Worm (Caenorhabditis elegans) whole organism, young adult: ENCODE results near the gene F44D12.6.

Experiments
- B0035.1 ChIP-seq: sonication (generic microtip); optimal IDR thresholded peaks from 2 replicates; lab custom pipeline; 2016; ENCODE audit warnings: missing genetic modification characterization, mild to moderate bottlenecking, missing compliant biosample characterization, missing genotype, missing genetic modification reagents
- B0336.3 ChIP-seq: fragments of 200-800 bp; sonication (Bioruptor generic); IDR thresholded peaks from 2 replicates; pipeline ENCODE4 v1.3.6; 2022; ENCODE audit warnings: missing genetic modification characterization, missing compliant biosample characterization
- C17E4.6 ChIP-seq: fragments of 200-800 bp; sonication (Bioruptor generic); IDR thresholded peaks from 2 replicates; pipeline ENCODE4 v1.3.6; 2022; ENCODE audit warnings: missing genetic modification reagents, missing genetic modification characterization, missing compliant biosample characterization
- F39B2.1 ChIP-seq: fragments of 200-800 bp; sonication (Bioruptor generic); IDR thresholded peaks from 2 replicates; pipeline ENCODE4 v1.3.6; 2022; ENCODE audit warnings: missing genetic modification reagents, missing genetic modification characterization, missing compliant biosample characterization
- F57A8.1 ChIP-seq: fragments of 200-800 bp; sonication (Bioruptor generic); optimal IDR thresholded peaks from 2 replicates; lab custom pipeline; 2018; ENCODE audit warnings: mild to moderate bottlenecking, missing genetic modification characterization, moderate library complexity, missing compliant biosample characterization
- Y79H2A.3 ChIP-seq: fragments of 200-800 bp; sonication (Bioruptor generic); conservative IDR thresholded peaks from 2 replicates; pipeline ENCODE4 v1.3.6; 2022; ENCODE audit warnings: missing genetic modification reagents, missing genetic modification characterization, missing compliant biosample characterization
- Y95B8A.8 ChIP-seq: fragments of 200-800 bp; sonication (Bioruptor generic); IDR thresholded peaks from 2 replicates; pipeline ENCODE4 v1.3.6; 2022; ENCODE audit warnings: missing genetic modification reagents, missing genetic modification characterization, missing compliant biosample characterization
- attf-6 ChIP-seq: fragments of 200-800 bp; sonication (Bioruptor generic); IDR thresholded peaks from 2 replicates; pipeline ENCODE4 v1.3.6; 2022; ENCODE audit warnings: missing genetic modification reagents, missing genetic modification characterization, missing compliant biosample characterization
- bed-1 ChIP-seq: fragments of 200-800 bp; sonication (Bioruptor generic); IDR thresholded peaks from 2 replicates; pipeline ENCODE4 v1.3.6; 2022; ENCODE audit warnings: missing genetic modification reagents, missing genetic modification characterization, missing compliant biosample characterization
- cebp-2 ChIP-seq: fragments of 200-800 bp; sonication (Bioruptor generic); IDR thresholded peaks from 2 replicates; pipeline ENCODE4 v1.3.6; 2022; ENCODE audit warnings: missing genetic modification characterization, missing compliant biosample characterization
- ceh-100 ChIP-seq: fragments of 200-800 bp; sonication (Bioruptor generic); IDR thresholded peaks from 2 replicates; pipeline ENCODE4 v1.3.6; 2022; ENCODE audit warnings: missing genetic modification reagents, missing genetic modification characterization, missing compliant biosample characterization
- ceh-40 ChIP-seq: fragments of 200-800 bp; sonication (Bioruptor generic); IDR thresholded peaks from 2 replicates; pipeline ENCODE4 v1.3.6; 2022; ENCODE audit warnings: missing genetic modification characterization, missing compliant biosample characterization
- ceh-58 ChIP-seq: fragments of 200-800 bp; sonication (Bioruptor generic); IDR thresholded peaks from 2 replicates; pipeline ENCODE4 v1.3.6; 2022; ENCODE audit warnings: missing genetic modification characterization, missing compliant biosample characterization
- chd-7 ChIP-seq: sonication (generic microtip); optimal IDR thresholded peaks from 2 replicates; lab custom pipeline; 2016; ENCODE audit warnings: mild to moderate bottlenecking, missing genetic modification characterization, moderate library complexity, missing compliant biosample characterization
- die-1 ChIP-seq: sonication (generic microtip); optimal IDR thresholded peaks from 2 replicates; lab custom pipeline; 2016; ENCODE audit warnings: missing genotype, mild to moderate bottlenecking, missing genetic modification characterization, missing compliant biosample characterization
- dox-1 ChIP-seq: fragments of 200-800 bp; sonication (Bioruptor generic); IDR thresholded peaks from 2 replicates; pipeline ENCODE4 v1.3.6; 2022; ENCODE audit warnings: missing genetic modification reagents, missing genetic modification characterization, missing compliant biosample characterization
- dpl-1 ChIP-seq: fragments of 150-350 bp; optimal IDR thresholded peaks from 2 replicates; lab custom pipeline; 2014; ENCODE audit warnings: missing biosample characterization, missing genetic modification reagents, missing genetic modification characterization
- efl-1 ChIP-seq: fragments of 150-350 bp; optimal IDR thresholded peaks from 2 replicates; lab custom pipeline; 2014; ENCODE audit warnings: missing biosample characterization, missing genetic modification reagents, missing genetic modification characterization
- egl-18 ChIP-seq: fragments of 200-800 bp; sonication (Bioruptor generic); IDR thresholded peaks from 2 replicates; pipeline ENCODE4 v1.3.6; 2022; ENCODE audit warnings: missing genetic modification reagents, missing genetic modification characterization, missing compliant biosample characterization
- fkh-3 ChIP-seq: sonication (generic microtip); optimal IDR thresholded peaks from 2 replicates; lab custom pipeline; 2016; ENCODE audit warnings: mild to moderate bottlenecking, missing genetic modification characterization, missing compliant biosample characterization
- lin-54 ChIP-seq: fragments of 200-800 bp; sonication (Bioruptor generic); optimal IDR thresholded peaks from 2 replicates; lab custom pipeline; 2018; ENCODE audit warnings: mild to moderate bottlenecking, missing genetic modification characterization, missing compliant biosample characterization
- lir-1 ChIP-seq: fragments of 200-800 bp; sonication (Bioruptor generic); conservative IDR thresholded peaks from 2 replicates; pipeline ENCODE4 v1.3.6; 2022; ENCODE audit warnings: missing genetic modification reagents, missing genetic modification characterization, missing compliant biosample characterization
- mel-28 ChIP-seq: sonication (generic microtip); optimal IDR thresholded peaks from 2 replicates; lab custom pipeline; 2016; ENCODE audit warnings: borderline replicate concordance, mild to moderate bottlenecking, missing genetic modification characterization, missing compliant biosample characterization
- mxl-1 ChIP-seq: sonication (generic microtip); optimal IDR thresholded peaks from 2 replicates; lab custom pipeline; 2016; ENCODE audit warnings: missing genetic modification characterization, missing compliant biosample characterization
- nfya-1 ChIP-seq: sonication (generic microtip); optimal IDR thresholded peaks from 2 replicates; lab custom pipeline; 2017; ENCODE audit warnings: antibody characterized with exemption, missing compliant biosample characterization, missing genetic modification characterization, borderline replicate concordance; ENCODE audit not compliant: insufficient read depth
- nfya-2 ChIP-seq: fragments of 200-800 bp; sonication (Bioruptor generic); IDR thresholded peaks from 2 replicates; pipeline ENCODE4 v1.3.6; 2022; ENCODE audit warnings: missing genetic modification reagents, missing genetic modification characterization, missing compliant biosample characterization
- nfyb-1 ChIP-seq: fragments of 200-800 bp; sonication (Bioruptor generic); IDR thresholded peaks from 2 replicates; pipeline ENCODE4 v1.3.6; 2022; ENCODE audit warnings: missing genetic modification reagents, missing genetic modification characterization, missing compliant biosample characterization
- nhr-120 ChIP-seq: fragments of 200-800 bp; sonication (Bioruptor generic); IDR thresholded peaks from 2 replicates; pipeline ENCODE4 v1.3.6; 2022; ENCODE audit warnings: missing genetic modification characterization, missing compliant biosample characterization
- nhr-80 ChIP-seq: sonication (generic microtip); optimal IDR thresholded peaks from 2 replicates; lab custom pipeline; 2016; ENCODE audit warnings: missing genetic modification characterization, missing compliant biosample characterization
- nhr-90 ChIP-seq: sonication (generic microtip); optimal IDR thresholded peaks from 2 replicates; lab custom pipeline; 2016; ENCODE audit warnings: missing genotype, mild to moderate bottlenecking, missing genetic modification characterization, missing compliant biosample characterization
- pha-4 ChIP-seq: fragments of 150-350 bp; sonication (generic microtip); optimal IDR thresholded peaks from 2 replicates; lab custom pipeline; 2014; ENCODE audit warnings: missing biosample characterization, missing genetic modification reagents, missing genetic modification characterization
- rcor-1 ChIP-seq: fragments of 200-800 bp; sonication (Bioruptor generic); IDR thresholded peaks from 2 replicates; pipeline ENCODE4 v1.3.6; 2022; ENCODE audit warnings: missing genetic modification reagents, missing genetic modification characterization, missing compliant biosample characterization
- rpc-1 ChIP-seq, 2 experiments: fragments of 150-350 bp in 1 of 2; sonication (generic microtip) in 1 of 2; optimal IDR thresholded peaks; 2 replicates each; lab custom pipeline; 2014 to 2018; ENCODE audit warnings: missing biosample characterization in 1 of 2, missing genetic modification characterization in 1 of 2, missing genetic modification reagents in 1 of 2, missing genotype in 1 of 2
- snpc-1.1 ChIP-seq: sonication (generic microtip); optimal IDR thresholded peaks from 2 replicates; lab custom pipeline; 2017; ENCODE audit warnings: missing genetic modification characterization, mild to moderate bottlenecking, missing compliant biosample characterization, antibody characterized with exemption, moderate library complexity, missing genotype, missing genetic modification reagents; ENCODE audit not compliant: insufficient read depth
- somi-1 ChIP-seq: fragments of 200-800 bp; sonication (Bioruptor generic); optimal IDR thresholded peaks from 2 replicates; lab custom pipeline; 2018; ENCODE audit warnings: mild to moderate bottlenecking, missing genetic modification characterization, missing compliant biosample characterization
- tlf-1 ChIP-seq: fragments of 200-800 bp; sonication (Bioruptor generic); optimal IDR thresholded peaks from 2 replicates; lab custom pipeline; 2018; ENCODE audit warnings: mild to moderate bottlenecking, missing genetic modification characterization, missing compliant biosample characterization
- xnd-1 ChIP-seq: sonication (generic microtip); optimal IDR thresholded peaks from 2 replicates; lab custom pipeline; 2016; ENCODE audit warnings: missing genotype, missing genetic modification reagents, missing genetic modification characterization, missing compliant biosample characterization
- ztf-18 ChIP-seq: sonication (generic microtip); optimal IDR thresholded peaks from 2 replicates; lab custom pipeline; 2016; ENCODE audit warnings: missing genotype, mild to moderate bottlenecking, missing genetic modification characterization, missing compliant biosample characterization
- ztf-22 ChIP-seq: fragments of 200-800 bp; sonication (Bioruptor generic); optimal IDR thresholded peaks from 2 replicates; lab custom pipeline; 2018; ENCODE audit warnings: mild to moderate bottlenecking, missing genetic modification characterization, moderate library complexity, missing compliant biosample characterization

F44D12.6 gene

ce11 chrIV:10060795-10061194, 27.6 kb downstream of the F44D12.6 start:
- TF ChIP-seq nfya-2 (GFP tag; lab: Robert Waterston, UW) (no peak), nhr-80 (peak; percentile 31)
- TF ChIP-seq, all 124 proteins: peak for 1

ce11 chrIV:10062728-10063127, 29.6 kb downstream of the F44D12.6 start, which contains the start of gene ipla-7:
Gene ipla-7 (minus strand): TSS chrIV:10062849.
- TF ChIP-seq cebp-2 (GFP tag; lab: Robert Waterston, UW) (no peak), B0035.1 (tag; lab: Kevin White, UChicago) (no peak), nhr-90 (tag; lab: Kevin White, UChicago) (no peak), nhr-80 (peak; percentile 16), F57A8.1 (GFP tag; lab: Kevin White, UChicago) (no peak), ceh-40 (no peak)

- TF ChIP-seq ztf-22 (GFP tag; lab: Kevin White, UChicago) (no peak), rpc-1 (optimal IDR thresholded peaks at IDR 0.05; lab: Kevin White, UChicago) (no peak), rpc-1 (tag; optimal IDR thresholded peaks at IDR 0.05; lab: Kevin White, UChicago) (no peak), efl-1 (GFP tag; lab: Kevin White, UChicago) (no peak), mel-28 (tag; lab: Kevin White, UChicago) (no peak), nhr-90 (tag; lab: Kevin White, UChicago) (no peak), egl-18 (GFP tag; lab: Robert Waterston, UW) (no peak), lir-1 (GFP tag; lab: Robert Waterston, UW) (no peak)
Observed at ce11 chrIV:10063941-10064340, 30.8 kb downstream of the F44D12.6 start.

- TF ChIP-seq snpc-1.1 (tag; lab: Kevin White, UChicago) (no peak), attf-6 (GFP tag; lab: Robert Waterston, UW) (no peak), pha-4 (tag; lab: Kevin White, UChicago) (no peak), Y79H2A.3 (GFP tag; lab: Robert Waterston, UW) (no peak), F39B2.1 (GFP tag; lab: Robert Waterston, UW) (no peak), B0336.3 (GFP tag; lab: Robert Waterston, UW) (no peak), nfyb-1 (GFP tag; lab: Robert Waterston, UW) (no peak), ztf-18 (no peak), chd-7 (no peak), rcor-1 (GFP tag; lab: Robert Waterston, UW) (no peak)
Observed at ce11 chrIV:10065159-10065558, 32.0 kb downstream of the F44D12.6 start.

ce11 chrIV:10066456-10066855, 33.3 kb downstream of the F44D12.6 start:
- TF ChIP-seq xnd-1 (tag; lab: Kevin White, UChicago): no peak
- TF ChIP-seq, all 124 proteins: peak for 0

- TF ChIP-seq mxl-1 (tag; lab: Kevin White, UChicago) (no peak), ceh-100 (GFP tag; lab: Robert Waterston, UW) (no peak)
Observed at ce11 chrIV:10067541-10067940, 34.4 kb downstream of the F44D12.6 start, which contains the start of gene cwn-2. Gene cwn-2 (plus strand): TSS chrIV:10067816.

DNA sequence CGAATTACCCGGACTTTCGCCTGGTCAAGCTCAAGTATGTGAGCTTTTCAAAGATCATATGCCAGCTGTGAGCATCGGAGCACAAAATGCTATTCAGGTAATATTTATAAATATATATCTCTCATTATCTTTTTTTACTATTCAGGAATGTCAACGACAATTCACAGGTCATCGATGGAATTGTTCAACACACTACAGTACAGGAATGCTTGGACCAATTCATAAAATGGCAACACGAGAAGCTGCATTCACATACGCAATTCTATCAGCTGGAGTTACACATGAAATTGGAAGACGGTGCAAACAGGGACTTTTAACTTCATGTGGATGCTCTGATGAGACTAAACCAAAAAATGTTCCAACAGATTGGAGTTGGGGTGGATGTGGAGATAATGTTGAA, 35.1 kb downstream of the F44D12.6 start:
- no peak for TF ChIP-seq nfya-1 (tag; lab: Kevin White, UChicago)
- no peak for TF ChIP-seq fkh-3 (tag; lab: Kevin White, UChicago)
- no peak for TF ChIP-seq efl-1 (GFP tag; lab: Kevin White, UChicago)
- no peak for TF ChIP-seq dox-1
- TF ChIP-seq tlf-1 (GFP tag; lab: Kevin White, UChicago): no peak
- no peak for TF ChIP-seq ceh-58
- no peak for TF ChIP-seq die-1 (tag; lab: Kevin White, UChicago)
- no peak for TF ChIP-seq nhr-120 (GFP tag; lab: Robert Waterston, UW)
- no peak for TF ChIP-seq somi-1 (GFP tag; lab: Kevin White, UChicago)
- no peak for TF ChIP-seq cebp-2 (GFP tag; lab: Robert Waterston, UW)
- TF ChIP-seq lin-54 (GFP tag; lab: Kevin White, UChicago): no peak
- TF ChIP-seq Y95B8A.8 (GFP tag; lab: Robert Waterston, UW): no peak
- no peak for TF ChIP-seq C17E4.6 (GFP tag; lab: Robert Waterston, UW)
- TF ChIP-seq bed-1 (GFP tag; lab: Robert Waterston, UW): no peak
- no peak for TF ChIP-seq dpl-1 (GFP tag; lab: Kevin White, UChicago)
